Fruit fly (Drosophila melanogaster): ENCODE data around the gene narya.

Gene narya

DNA sequence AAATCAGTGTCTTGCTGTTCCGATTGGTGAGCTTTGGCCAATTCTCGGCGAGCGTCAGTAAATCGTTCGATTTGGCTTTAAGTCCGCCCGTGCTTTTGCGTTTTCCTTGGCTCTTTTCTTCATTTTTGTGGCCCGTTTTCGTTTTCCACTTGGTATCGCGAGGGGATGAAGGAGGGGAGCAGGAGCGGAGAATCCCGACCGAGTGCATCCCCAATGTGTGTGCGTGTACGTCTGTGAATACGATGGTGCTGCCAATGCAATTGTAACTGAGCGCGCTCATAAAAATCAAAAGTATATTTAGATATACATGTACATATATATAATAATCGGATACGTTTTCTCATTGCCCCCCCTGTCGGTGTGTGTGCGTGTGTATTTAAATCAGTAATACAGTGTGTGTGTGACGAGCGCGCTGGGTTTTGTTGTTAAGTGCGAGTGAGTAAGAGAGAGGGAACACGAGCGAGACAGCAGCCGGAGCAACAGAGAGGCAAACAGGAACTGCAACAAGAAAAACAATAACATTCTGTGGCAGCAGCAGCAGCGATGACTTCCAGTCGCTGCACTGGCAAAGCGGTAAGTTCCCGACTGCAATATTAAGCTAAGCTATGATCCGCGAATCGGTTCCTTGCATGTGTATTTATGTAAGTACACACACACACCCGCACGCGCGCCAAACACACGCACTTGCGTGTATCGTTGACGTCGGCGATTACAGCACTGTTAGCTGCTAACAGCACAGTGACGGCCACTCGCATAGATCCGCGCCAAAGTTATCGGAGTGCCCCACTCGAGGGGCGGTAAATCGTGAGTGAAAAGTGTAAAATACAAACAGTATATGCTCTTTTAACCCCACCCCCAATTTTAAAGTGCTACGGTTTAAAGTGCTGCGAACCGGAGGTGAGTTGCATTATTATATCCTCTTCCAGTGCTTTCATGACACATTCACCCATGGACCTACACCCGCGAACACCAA lies 21.0 kb downstream of the narya start (continued):
- peak; percentile 30 for TF ChIP-seq D19A (tag; optimal IDR thresholded peaks at IDR 0.05)
- no peak for TF ChIP-seq corto (GFP tag; optimal IDR thresholded peaks at IDR 0.05)
- no peak for TF ChIP-seq CG8359 (GFP tag; optimal IDR thresholded peaks at IDR 0.05; ENCODE audit: borderline replicate concordance)
- TF ChIP-seq twi (tag; optimal IDR thresholded peaks at IDR 0.05) = no peak
- peak; percentile 57; the same call in 1 of the 3 replicates for TF ChIP-seq CG11695 (GFP tag; IDR thresholded peaks at IDR 0.05)
- TF ChIP-seq peb (GFP tag; IDR thresholded peaks at IDR 0.05) = no peak
- peak; percentile 71 for TF ChIP-seq Hmr (GFP tag; optimal IDR thresholded peaks at IDR 0.05)
- no peak for TF ChIP-seq pita (GFP tag; optimal IDR thresholded peaks at IDR 0.05)
- TF ChIP-seq CG11398 (GFP tag; optimal IDR thresholded peaks at IDR 0.05) = peak; percentile 7
- peak; percentile 65; the same call in 2 of the 3 replicates for TF ChIP-seq ci (GFP tag; IDR thresholded peaks at IDR 0.05)
- TF ChIP-seq luna (GFP tag; optimal IDR thresholded peaks at IDR 0.05) = no peak
- peak in 1 of 2 experiments; percentile 59 for TF ChIP-seq Eip74EF (GFP tag; optimal IDR thresholded peaks at IDR 0.05)
- peak; percentile 43; the same call in 1 of the 3 replicates for TF ChIP-seq CG17361 (GFP tag; IDR thresholded peaks at IDR 0.05)
- TF ChIP-seq CG31388 (GFP tag; optimal IDR thresholded peaks at IDR 0.05) = no peak
- TF ChIP-seq zfh2 (GFP tag; optimal IDR thresholded peaks at IDR 0.05) = peak; percentile 63
- TF ChIP-seq ATbp (GFP tag; optimal IDR thresholded peaks at IDR 0.05) = peak; percentile 61
- TF ChIP-seq Bdp1 (GFP tag; optimal IDR thresholded peaks at IDR 0.05) = peak; percentile 54
- no peak for TF ChIP-seq fru (optimal IDR thresholded peaks at IDR 0.05)
- TF ChIP-seq CG18476 (GFP tag; optimal IDR thresholded peaks at IDR 0.05) = no peak
- no peak for TF ChIP-seq CG4707 (GFP tag; optimal IDR thresholded peaks at IDR 0.05)
- peak; percentile 44 for TF ChIP-seq CG17359 (tag; optimal IDR thresholded peaks at IDR 0.05)
- TF ChIP-seq sob (GFP tag; IDR thresholded peaks at IDR 0.05) = peak; percentile 55
- peak; percentile 70 for TF ChIP-seq sens (GFP tag)
- TF ChIP-seq tna (GFP tag; IDR thresholded peaks at IDR 0.05; ENCODE audit: partially characterized antibody) = no peak
- TF ChIP-seq exex (tag; optimal IDR thresholded peaks at IDR 0.05) = no peak
- no peak; the same call in 1 of the 2 replicates for TF ChIP-seq Ravus (GFP tag; IDR thresholded peaks at IDR 0.05)
- TF ChIP-seq CG12071 (GFP tag; optimal IDR thresholded peaks at IDR 0.05) = peak; percentile 78
- TF ChIP-seq crc (GFP tag; optimal IDR thresholded peaks at IDR 0.05) = no peak
- peak; percentile 55 to 76 for TF ChIP-seq Hr51 (GFP tag; optimal IDR thresholded peaks at IDR 0.05)
- peak; percentile 75 for TF ChIP-seq caup (GFP tag; optimal IDR thresholded peaks at IDR 0.05; ENCODE audit: severe bottlenecking)
- no peak for TF ChIP-seq CG14860 (GFP tag; IDR thresholded peaks at IDR 0.05; ENCODE audit: partially characterized antibody)
- no peak for TF ChIP-seq run (tag; optimal IDR thresholded peaks at IDR 0.05)
- TF ChIP-seq CG3163 (GFP tag; optimal IDR thresholded peaks at IDR 0.05) = no peak
- no peak for TF ChIP-seq grn (GFP tag; optimal IDR thresholded peaks at IDR 0.05)
- peak; percentile 60 for TF ChIP-seq cwo (GFP tag; optimal IDR thresholded peaks at IDR 0.05)
- peak; percentile 28 for TF ChIP-seq CG12155 (GFP tag; optimal IDR thresholded peaks at IDR 0.05)
- no peak for TF ChIP-seq Mad (GFP tag; optimal IDR thresholded peaks at IDR 0.05)
- TF ChIP-seq Dref (GFP tag; IDR thresholded peaks at IDR 0.05) = no peak
- peak; percentile 53 for TF ChIP-seq CG8388 (GFP tag; optimal IDR thresholded peaks at IDR 0.05)
- peak; percentile 63 for TF ChIP-seq CG7839 (tag; optimal IDR thresholded peaks at IDR 0.05)
- no peak for TF ChIP-seq Spps (tag; optimal IDR thresholded peaks at IDR 0.05)
- TF ChIP-seq Sry-β (GFP tag; optimal IDR thresholded peaks at IDR 0.05) = no peak
- TF ChIP-seq mld (GFP tag; IDR thresholded peaks at IDR 0.05; ENCODE audit: partially characterized antibody) = no peak
- TF ChIP-seq CG13287 (GFP tag; IDR thresholded peaks at IDR 0.05; ENCODE audit: partially characterized antibody) = no peak
- peak; percentile 25 for TF ChIP-seq CG12744 (GFP tag; optimal IDR thresholded peaks at IDR 0.05)
- TF ChIP-seq CG30431 (GFP tag; optimal IDR thresholded peaks at IDR 0.05) = peak; percentile 40
- no peak for TF ChIP-seq Trl (optimal IDR thresholded peaks at IDR 0.05)
- peak; percentile 48 for TF ChIP-seq Trl (GFP tag; optimal IDR thresholded peaks at IDR 0.05)
